Worm (Caenorhabditis elegans) whole organism, L1 larva: ENCODE measurements around the gene apb-1.

ENCODE experiments used
- aly-2 ChIP-seq: fragments of 150-350 bp; optimal IDR thresholded peaks from 2 replicates; lab custom pipeline; 2014; ENCODE audit warnings: missing biosample characterization, missing genetic modification characterization
- blmp-1 ChIP-seq: fragments of 150-350 bp; optimal IDR thresholded peaks from 2 replicates; lab custom pipeline; 2014; ENCODE audit warnings: missing biosample characterization, missing genetic modification characterization
- elt-3 ChIP-seq, 6 experiments: fragments of 150-350 bp in 1 of 6; sonication (generic microtip); optimal IDR thresholded peaks; 2 replicates each; lab custom pipeline; 2017 to 2018; ENCODE audit warnings: missing biosample characterization in 6 of 6, missing genetic modification characterization in 6 of 6, inconsistent platforms in 1 of 6
- irx-1 ChIP-seq: sonication (generic microtip); optimal IDR thresholded peaks from 2 replicates; lab custom pipeline; 2016; ENCODE audit warnings: missing genetic modification characterization, missing compliant biosample characterization
- mep-1 ChIP-seq: fragments of 150-350 bp; optimal IDR thresholded peaks from 2 replicates; lab custom pipeline; 2014; ENCODE audit warnings: missing biosample characterization, missing genetic modification characterization
- nhr-84 ChIP-seq: sonication (generic microtip); optimal IDR thresholded peaks from 2 replicates; lab custom pipeline; 2017; ENCODE audit warnings: missing biosample characterization, missing genetic modification characterization
- sox-4 ChIP-seq: sonication (generic microtip); optimal IDR thresholded peaks from 2 replicates; lab custom pipeline; 2016; ENCODE audit warnings: missing genetic modification characterization, missing compliant biosample characterization
- unc-130 ChIP-seq: fragments of 150-350 bp; optimal IDR thresholded peaks from 2 replicates; lab custom pipeline; 2017; ENCODE audit warnings: missing biosample characterization, missing genetic modification characterization, inconsistent platforms
- unc-62 ChIP-seq: fragments of 150-350 bp; optimal IDR thresholded peaks from 2 replicates; lab custom pipeline; 2014; ENCODE audit warnings: missing biosample characterization, missing genetic modification reagents, missing genetic modification characterization
- unc-86 ChIP-seq: sonication (generic microtip); optimal IDR thresholded peaks from 2 replicates; lab custom pipeline; 2016; ENCODE audit warnings: missing genetic modification characterization, missing compliant biosample characterization
- ztf-11 ChIP-seq, 2 experiments: sonication (generic microtip); optimal IDR thresholded peaks; 2 replicates each; lab custom pipeline; 2016 to 2017; ENCODE audit warnings: missing genetic modification characterization in 2 of 2, missing biosample characterization in 1 of 2, missing compliant biosample characterization in 1 of 2
- ztf-4 ChIP-seq: fragments of 150-350 bp; optimal IDR thresholded peaks from 2 replicates; lab custom pipeline; 2014; ENCODE audit warnings: missing biosample characterization, missing genetic modification characterization

ce11 chrIII:2551981-2552380 lies 44.9 kb downstream of the apb-1 start:
- TF ChIP-seq aly-2 (tag; lab: Kevin White, UChicago), result no peak
- TF ChIP-seq unc-86 (tag; lab: Kevin White, UChicago), result no peak
- no peak for TF ChIP-seq mep-1 (tag; lab: Kevin White, UChicago)
- no peak for TF ChIP-seq blmp-1 (tag; lab: Kevin White, UChicago)
- TF ChIP-seq irx-1 (tag; lab: Kevin White, UChicago), result no peak
- TF ChIP-seq elt-3 (tag; optimal IDR thresholded peaks at IDR 0.05; lab: Kevin White, UChicago), result no peak
- TF ChIP-seq unc-130 (tag; lab: Kevin White, UChicago), result no peak
- TF ChIP-seq nhr-84 (tag; lab: Kevin White, UChicago), result no peak
- TF ChIP-seq ztf-11 (tag; optimal IDR thresholded peaks at IDR 0.05; lab: Kevin White, UChicago), result no peak
- TF ChIP-seq unc-62 (GFP tag; lab: Kevin White, UChicago), result no peak
- TF ChIP-seq ztf-4 (tag; lab: Kevin White, UChicago), result no peak
- TF ChIP-seq sox-4 (tag; lab: Kevin White, UChicago), result no peak
